Worm (Caenorhabditis elegans) whole organism, young adult: ENCODE data around the gene F41H10.3.

Experiments
- B0019.2 ChIP-seq: fragments of 200-800 bp; sonication (Bioruptor generic); conservative IDR thresholded peaks from 2 replicates; pipeline ENCODE4 v1.3.6; 2022; ENCODE audit warnings: missing genetic modification reagents, missing genetic modification characterization, missing compliant biosample characterization
- B0035.1 ChIP-seq: sonication (generic microtip); optimal IDR thresholded peaks from 2 replicates; lab custom pipeline; 2016; ENCODE audit warnings: missing genetic modification characterization, mild to moderate bottlenecking, missing compliant biosample characterization, missing genotype, missing genetic modification reagents
- B0261.1 ChIP-seq: sonication (generic microtip); optimal IDR thresholded peaks from 2 replicates; lab custom pipeline; 2016; ENCODE audit warnings: mild to moderate bottlenecking, missing genetic modification characterization, moderate library complexity, missing compliant biosample characterization
- B0336.3 ChIP-seq: fragments of 200-800 bp; sonication (Bioruptor generic); IDR thresholded peaks from 2 replicates; pipeline ENCODE4 v1.3.6; 2022; ENCODE audit warnings: missing genetic modification characterization, missing compliant biosample characterization
- C06A6.2 ChIP-seq: fragments of 200-800 bp; sonication (Bioruptor generic); conservative IDR thresholded peaks from 2 replicates; pipeline ENCODE4 v1.3.6; 2022; ENCODE audit warnings: missing genetic modification characterization, missing compliant biosample characterization
- F10E7.11 ChIP-seq: sonication (generic microtip); optimal IDR thresholded peaks from 2 replicates; lab custom pipeline; 2017; ENCODE audit warnings: mild to moderate bottlenecking, missing genetic modification characterization, moderate library complexity, missing compliant biosample characterization
- F22D6.2 ChIP-seq: sonication (generic microtip); optimal IDR thresholded peaks from 2 replicates; lab custom pipeline; 2016; ENCODE audit warnings: mild to moderate bottlenecking, missing genetic modification characterization, missing compliant biosample characterization
- F33H1.4 ChIP-seq: fragments of 200-800 bp; sonication (Bioruptor generic); IDR thresholded peaks from 2 replicates; pipeline ENCODE4 v1.3.6; 2022; ENCODE audit warnings: missing genetic modification reagents, missing genetic modification characterization, missing compliant biosample characterization
- F37B4.10 ChIP-seq: fragments of 200-800 bp; sonication (Bioruptor generic); IDR thresholded peaks from 2 replicates; pipeline ENCODE4 v1.3.6; 2022; ENCODE audit warnings: missing genetic modification characterization, missing compliant biosample characterization
- F52B5.7 ChIP-seq: sonication (generic microtip); optimal IDR thresholded peaks from 2 replicates; lab custom pipeline; 2016; ENCODE audit warnings: mild to moderate bottlenecking, missing genetic modification characterization, missing compliant biosample characterization
- F57C9.4 ChIP-seq: sonication (generic microtip); optimal IDR thresholded peaks from 2 replicates; lab custom pipeline; 2017; ENCODE audit warnings: mild to moderate bottlenecking, missing genetic modification characterization, missing compliant biosample characterization
- K11D2.4 ChIP-seq: fragments of 200-800 bp; sonication (Bioruptor generic); IDR thresholded peaks from 2 replicates; pipeline ENCODE4 v1.3.6; 2022; ENCODE audit warnings: missing genetic modification reagents, missing genetic modification characterization, missing compliant biosample characterization
- Y56A3A.18 ChIP-seq: fragments of 200-800 bp; sonication (Bioruptor generic); IDR thresholded peaks from 2 replicates; pipeline ENCODE4 v1.3.6; 2022; ENCODE audit warnings: missing genetic modification reagents, missing genetic modification characterization, missing compliant biosample characterization
- aptf-2 ChIP-seq: fragments of 200-800 bp; sonication (Bioruptor generic); conservative IDR thresholded peaks from 2 replicates; pipeline ENCODE4 v1.3.6; 2022; ENCODE audit warnings: missing genetic modification reagents, missing genetic modification characterization, missing compliant biosample characterization
- atf-7 ChIP-seq: sonication (generic microtip); optimal IDR thresholded peaks from 2 replicates; lab custom pipeline; 2017; ENCODE audit warnings: mild to moderate bottlenecking, missing genetic modification characterization, missing compliant biosample characterization
- attf-3 ChIP-seq: fragments of 200-800 bp; sonication (Bioruptor generic); conservative IDR thresholded peaks from 2 replicates; pipeline ENCODE4 v1.3.6; 2022; ENCODE audit warnings: missing genetic modification reagents, missing genetic modification characterization, missing compliant biosample characterization
- attf-5 ChIP-seq: fragments of 200-800 bp; sonication (Bioruptor generic); optimal IDR thresholded peaks from 2 replicates; lab custom pipeline; 2018; ENCODE audit warnings: mild to moderate bottlenecking, missing genetic modification characterization, missing compliant biosample characterization
- bed-1 ChIP-seq: fragments of 200-800 bp; sonication (Bioruptor generic); IDR thresholded peaks from 2 replicates; pipeline ENCODE4 v1.3.6; 2022; ENCODE audit warnings: missing genetic modification reagents, missing genetic modification characterization, missing compliant biosample characterization
- cebp-1 ChIP-seq, 2 experiments: fragments of 200-800 bp in 1 of 2; sonication (Bioruptor generic) in 1 of 2; sonication (generic microtip) in 1 of 2; IDR thresholded peaks in 1 of 2; optimal IDR thresholded peaks in 1 of 2; 2 replicates each; pipeline versions ENCODE4 v1.3.6 to Lab custom; 2017 to 2022; ENCODE audit warnings: missing compliant biosample characterization in 2 of 2, missing genetic modification characterization in 2 of 2, mild to moderate bottlenecking in 1 of 2, missing genetic modification reagents in 1 of 2, moderate library complexity in 1 of 2
- ceh-100 ChIP-seq: fragments of 200-800 bp; sonication (Bioruptor generic); IDR thresholded peaks from 2 replicates; pipeline ENCODE4 v1.3.6; 2022; ENCODE audit warnings: missing genetic modification reagents, missing genetic modification characterization, missing compliant biosample characterization
- ceh-27 ChIP-seq: fragments of 200-800 bp; sonication (Bioruptor generic); optimal IDR thresholded peaks from 2 replicates; lab custom pipeline; 2018; ENCODE audit warnings: mild to moderate bottlenecking, missing genetic modification characterization, moderate library complexity, missing compliant biosample characterization
- ceh-91 ChIP-seq: fragments of 200-800 bp; sonication (Bioruptor generic); IDR thresholded peaks from 2 replicates; pipeline ENCODE4 v1.3.6; 2022; ENCODE audit warnings: missing genetic modification reagents, missing genetic modification characterization, missing compliant biosample characterization
- dox-1 ChIP-seq: fragments of 200-800 bp; sonication (Bioruptor generic); IDR thresholded peaks from 2 replicates; pipeline ENCODE4 v1.3.6; 2022; ENCODE audit warnings: missing genetic modification reagents, missing genetic modification characterization, missing compliant biosample characterization
- dpl-1 ChIP-seq: fragments of 150-350 bp; optimal IDR thresholded peaks from 2 replicates; lab custom pipeline; 2014; ENCODE audit warnings: missing biosample characterization, missing genetic modification reagents, missing genetic modification characterization
- efl-1 ChIP-seq: fragments of 150-350 bp; optimal IDR thresholded peaks from 2 replicates; lab custom pipeline; 2014; ENCODE audit warnings: missing biosample characterization, missing genetic modification reagents, missing genetic modification characterization
- egl-18 ChIP-seq: fragments of 200-800 bp; sonication (Bioruptor generic); IDR thresholded peaks from 2 replicates; pipeline ENCODE4 v1.3.6; 2022; ENCODE audit warnings: missing genetic modification reagents, missing genetic modification characterization, missing compliant biosample characterization
- ekl-4 ChIP-seq: fragments of 200-800 bp; sonication (Bioruptor generic); IDR thresholded peaks from 2 replicates; pipeline ENCODE4 v1.3.6; 2022; ENCODE audit warnings: missing genetic modification reagents, missing genetic modification characterization, missing compliant biosample characterization
- fkh-3 ChIP-seq: sonication (generic microtip); optimal IDR thresholded peaks from 2 replicates; lab custom pipeline; 2016; ENCODE audit warnings: mild to moderate bottlenecking, missing genetic modification characterization, missing compliant biosample characterization
- hmg-1.2 ChIP-seq: fragments of 200-800 bp; sonication (Bioruptor generic); IDR thresholded peaks from 2 replicates; pipeline ENCODE4 v1.3.6; 2022; ENCODE audit warnings: missing genetic modification reagents, missing genetic modification characterization, missing compliant biosample characterization
- lin-26 ChIP-seq: fragments of 200-800 bp; sonication (Bioruptor generic); IDR thresholded peaks from 2 replicates; pipeline ENCODE4 v1.3.6; 2022; ENCODE audit warnings: missing genetic modification reagents, missing genetic modification characterization, missing compliant biosample characterization
- lin-35 ChIP-seq, 3 experiments: fragments of 150-350 bp in 2 of 3; sonication (generic microtip) in 1 of 3; optimal IDR thresholded peaks; 2 replicates each; lab custom pipeline; 2014 to 2018; ENCODE audit warnings: missing biosample characterization in 3 of 3, missing genetic modification characterization in 3 of 3, missing genetic modification reagents in 3 of 3
- lin-40 ChIP-seq: sonication (generic microtip); optimal IDR thresholded peaks from 2 replicates; lab custom pipeline; 2016; ENCODE audit warnings: missing genetic modification characterization, mild to moderate bottlenecking, missing compliant biosample characterization, missing genotype, missing genetic modification reagents
- lsl-1 ChIP-seq: fragments of 200-800 bp; sonication (Bioruptor generic); optimal IDR thresholded peaks from 2 replicates; lab custom pipeline; 2018; ENCODE audit warnings: mild to moderate bottlenecking, missing genetic modification characterization, moderate library complexity, missing compliant biosample characterization
- madf-10 ChIP-seq: sonication (generic microtip); optimal IDR thresholded peaks from 2 replicates; lab custom pipeline; 2016; ENCODE audit warnings: mild to moderate bottlenecking, missing genetic modification characterization, missing compliant biosample characterization
- madf-8 ChIP-seq: fragments of 200-800 bp; sonication (Bioruptor generic); conservative IDR thresholded peaks from 2 replicates; pipeline ENCODE4 v1.3.6; 2022; ENCODE audit warnings: missing genetic modification reagents, missing genetic modification characterization, missing compliant biosample characterization
- mel-28 ChIP-seq: sonication (generic microtip); optimal IDR thresholded peaks from 2 replicates; lab custom pipeline; 2016; ENCODE audit warnings: borderline replicate concordance, mild to moderate bottlenecking, missing genetic modification characterization, missing compliant biosample characterization
- mes-4 ChIP-seq: sonication (generic microtip); optimal IDR thresholded peaks from 2 replicates; lab custom pipeline; 2016; ENCODE audit warnings: missing genotype, missing genetic modification characterization, missing compliant biosample characterization
- nhr-80 ChIP-seq: sonication (generic microtip); optimal IDR thresholded peaks from 2 replicates; lab custom pipeline; 2016; ENCODE audit warnings: missing genetic modification characterization, missing compliant biosample characterization
- nhr-90 ChIP-seq: sonication (generic microtip); optimal IDR thresholded peaks from 2 replicates; lab custom pipeline; 2016; ENCODE audit warnings: missing genotype, mild to moderate bottlenecking, missing genetic modification characterization, missing compliant biosample characterization
- pha-4 ChIP-seq: fragments of 150-350 bp; sonication (generic microtip); optimal IDR thresholded peaks from 2 replicates; lab custom pipeline; 2014; ENCODE audit warnings: missing biosample characterization, missing genetic modification reagents, missing genetic modification characterization
- snpc-3.4 ChIP-seq: sonication (generic microtip); optimal IDR thresholded peaks from 2 replicates; lab custom pipeline; 2017; ENCODE audit warnings: missing genetic modification characterization, mild to moderate bottlenecking, missing compliant biosample characterization, antibody characterized with exemption, moderate library complexity, missing genotype, missing genetic modification reagents
- snpc-4 ChIP-seq, 5 experiments: fragments of 150-350 bp in 1 of 5; sonication (generic microtip) in 4 of 5; optimal IDR thresholded peaks; 2 replicates each; lab custom pipeline; 2014 to 2018; ENCODE audit warnings: missing genetic modification characterization in 5 of 5, missing biosample characterization in 3 of 5, antibody characterized with exemption in 2 of 5, mild to moderate bottlenecking in 2 of 5, missing compliant biosample characterization in 2 of 5, missing genotype in 2 of 5, moderate library complexity in 2 of 5, missing genetic modification reagents in 1 of 5
- sptf-2 ChIP-seq: fragments of 200-800 bp; sonication (Bioruptor generic); optimal IDR thresholded peaks from 2 replicates; lab custom pipeline; 2018; ENCODE audit warnings: mild to moderate bottlenecking, missing genetic modification characterization, missing compliant biosample characterization
- unc-130 ChIP-seq: sonication (generic microtip); optimal IDR thresholded peaks from 2 replicates; lab custom pipeline; 2016; ENCODE audit warnings: missing genetic modification reagents, missing genetic modification characterization, missing compliant biosample characterization
- ztf-18 ChIP-seq: sonication (generic microtip); optimal IDR thresholded peaks from 2 replicates; lab custom pipeline; 2016; ENCODE audit warnings: missing genotype, mild to moderate bottlenecking, missing genetic modification characterization, missing compliant biosample characterization

Gene F41H10.3

DNA sequence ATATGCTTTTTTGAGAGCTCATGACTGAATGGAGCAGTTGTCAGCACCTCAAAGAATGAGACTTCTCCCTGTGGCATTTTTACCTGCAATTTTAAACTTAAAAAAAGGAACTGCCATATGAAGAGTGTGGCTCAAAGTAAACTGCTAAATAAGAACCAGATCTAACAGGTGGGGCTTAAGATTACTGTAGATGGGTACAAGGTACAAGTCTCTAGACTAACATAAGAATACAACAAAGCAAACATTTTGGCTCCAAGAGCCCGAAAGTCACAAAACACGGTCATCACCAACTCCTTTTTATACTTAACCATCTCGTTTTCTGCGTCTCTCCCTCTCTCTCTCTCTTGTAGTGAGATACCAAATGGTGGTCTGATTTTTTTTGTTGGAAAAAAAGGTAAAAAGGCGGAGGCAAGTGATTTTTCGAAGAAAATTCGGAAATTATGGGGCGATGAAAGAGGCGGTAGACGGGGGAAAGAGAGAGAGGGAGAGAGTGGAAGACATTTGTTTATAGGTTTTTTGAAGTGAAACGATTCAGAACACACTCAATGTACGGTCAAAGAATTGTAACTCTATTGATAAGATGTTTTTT is 19.0 kb downstream of the F41H10.3 start, which contains the start of gene elo-6:
TSS of gene elo-6 (minus strand) at position 83 of the 589 bp plus-strand sequence.
- TF ChIP-seq nhr-80 (tag; lab: Kevin White, UChicago) (peak; percentile 89), attf-5 (GFP tag; lab: Kevin White, UChicago) (peak; percentile 31), madf-10 (tag; lab: Kevin White, UChicago) (peak; percentile 2), dox-1 (0 out of 2 replicates have a peak, but pooled peaks have one; percentile 34), fkh-3 (tag; lab: Kevin White, UChicago) (no peak), lsl-1 (no peak), snpc-4 (GFP tag; optimal IDR thresholded peaks at IDR 0.05; lab: Kevin White, UChicago) (no peak), snpc-4 (tag; optimal IDR thresholded peaks at IDR 0.05; lab: Kevin White, UChicago) (peak in 1 of 4 experiments; percentile 23), ztf-18 (peak; percentile 47), cebp-1 (GFP tag; IDR thresholded peaks at IDR 0.05; lab: Robert Waterston, UW) (no peak), cebp-1 (tag; optimal IDR thresholded peaks at IDR 0.05; lab: Kevin White, UChicago) (peak; percentile 52), atf-7 (tag; lab: Kevin White, UChicago) (peak; percentile 55)

DNA sequence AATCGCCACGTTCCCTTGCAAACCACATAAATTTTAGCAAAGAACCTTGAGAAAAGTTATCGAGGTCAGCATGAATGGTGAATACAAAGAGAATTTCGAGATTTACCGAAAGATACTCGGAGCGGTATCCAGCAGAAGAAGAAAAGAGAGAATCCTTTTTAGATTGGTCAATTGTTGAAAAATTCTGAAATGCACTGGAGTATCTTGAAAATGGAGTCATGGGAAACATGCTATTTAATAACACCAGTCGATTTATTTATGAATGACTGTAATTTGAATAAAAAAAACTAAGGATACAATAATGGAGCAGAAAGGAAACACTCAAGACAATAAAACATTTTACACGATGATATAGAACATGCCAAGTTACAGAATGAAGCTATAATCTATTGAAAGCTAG is 20.4 kb downstream of the F41H10.3 start:
- TF ChIP-seq F37B4.10 (GFP tag; lab: Robert Waterston, UW), result no peak
- no peak for TF ChIP-seq mel-28 (tag; lab: Kevin White, UChicago)
- TF ChIP-seq F10E7.11, result no peak
- TF ChIP-seq nhr-90 (tag; lab: Kevin White, UChicago), result no peak
- no peak for TF ChIP-seq B0019.2 (GFP tag; lab: Robert Waterston, UW)
- no peak for TF ChIP-seq hmg-1.2
- TF ChIP-seq atf-7 (tag; lab: Kevin White, UChicago), result no peak
- no peak for TF ChIP-seq F52B5.7 (tag; lab: Kevin White, UChicago)
- no peak for TF ChIP-seq attf-5 (GFP tag; lab: Kevin White, UChicago)
- no peak for TF ChIP-seq B0261.1 (tag; lab: Kevin White, UChicago)
- no peak for TF ChIP-seq dpl-1
- no peak for TF ChIP-seq egl-18 (GFP tag; lab: Robert Waterston, UW)
- TF ChIP-seq B0336.3 (GFP tag; lab: Robert Waterston, UW), result peak; percentile 82
- TF ChIP-seq nhr-80 (tag; lab: Kevin White, UChicago), result no peak
- TF ChIP-seq F22D6.2 (tag; lab: Kevin White, UChicago), result no peak
- TF ChIP-seq madf-8 (GFP tag; lab: Robert Waterston, UW), result no peak
- TF ChIP-seq lin-35 (GFP tag; optimal IDR thresholded peaks at IDR 0.05; lab: Kevin White, UChicago), result no peak
- TF ChIP-seq ceh-100 (GFP tag; lab: Robert Waterston, UW), result peak; percentile 14; the same call in 1 of the 2 replicates
- peak; percentile 39 for TF ChIP-seq F33H1.4 (GFP tag; lab: Robert Waterston, UW)
- TF ChIP-seq sptf-2 (GFP tag; lab: Kevin White, UChicago), result no peak
- no peak for TF ChIP-seq aptf-2 (GFP tag; lab: Robert Waterston, UW)
- no peak for TF ChIP-seq C06A6.2 (GFP tag; lab: Robert Waterston, UW)
- no peak for TF ChIP-seq mes-4 (tag; lab: Kevin White, UChicago)
- TF ChIP-seq unc-130 (GFP tag; lab: Kevin White, UChicago), result no peak
- no peak for TF ChIP-seq K11D2.4
- TF ChIP-seq madf-10 (tag; lab: Kevin White, UChicago), result no peak
- no peak for TF ChIP-seq ztf-18
- TF ChIP-seq ceh-27 (GFP tag; lab: Kevin White, UChicago), result no peak
- no peak for TF ChIP-seq ceh-91 (GFP tag; lab: Robert Waterston, UW)
- TF ChIP-seq bed-1, result no peak
- TF ChIP-seq Y56A3A.18 (GFP tag; lab: Robert Waterston, UW), result 0 out of 2 replicates have a peak, but pooled peaks have one; percentile 27
- TF ChIP-seq lin-40 (tag; lab: Kevin White, UChicago), result no peak
- no peak for TF ChIP-seq efl-1 (GFP tag; lab: Kevin White, UChicago)
- TF ChIP-seq ekl-4 (GFP tag; lab: Robert Waterston, UW), result peak; percentile 70; the same call in 1 of the 2 replicates
- no peak for TF ChIP-seq B0035.1
- no peak for TF ChIP-seq pha-4
- TF ChIP-seq F57C9.4, result no peak
- TF ChIP-seq snpc-3.4 (tag; lab: Kevin White, UChicago), result peak; percentile 28
- TF ChIP-seq attf-3 (GFP tag; lab: Robert Waterston, UW), result no peak
- no peak for TF ChIP-seq lin-26 (GFP tag; lab: Robert Waterston, UW)
